Fruit fly (Drosophila melanogaster) Kc167 (cell line): ENCODE results near the gene CCT4.

Source experiments
- Myc ChIP-seq: fragments of >200 bp; optimal IDR thresholded peaks from 2 replicates; lab custom pipeline; 2017; ENCODE audit warnings: missing external identifiers
- Sin3A ChIP-seq: fragments of >200 bp; optimal IDR thresholded peaks from 2 replicates; lab custom pipeline; 2018; ENCODE audit warnings: missing external identifiers
- h ChIP-seq: fragments of >200 bp; optimal IDR thresholded peaks from 3 replicates; lab custom pipeline; 2018; ENCODE audit warnings: missing external identifiers
- insv ChIP-seq: fragments of >200 bp; optimal IDR thresholded peaks from 3 replicates; lab custom pipeline; 2018; ENCODE audit warnings: missing external identifiers
- psq ChIP-seq: fragments of >200 bp; optimal IDR thresholded peaks from 2 replicates; lab custom pipeline; 2017; ENCODE audit warnings: missing external identifiers
- ttk ChIP-seq: sonication (Bioruptor generic); optimal IDR thresholded peaks from 2 replicates; lab custom pipeline; 2017; ENCODE audit warnings: missing external identifiers

CCT4 gene

DNA sequence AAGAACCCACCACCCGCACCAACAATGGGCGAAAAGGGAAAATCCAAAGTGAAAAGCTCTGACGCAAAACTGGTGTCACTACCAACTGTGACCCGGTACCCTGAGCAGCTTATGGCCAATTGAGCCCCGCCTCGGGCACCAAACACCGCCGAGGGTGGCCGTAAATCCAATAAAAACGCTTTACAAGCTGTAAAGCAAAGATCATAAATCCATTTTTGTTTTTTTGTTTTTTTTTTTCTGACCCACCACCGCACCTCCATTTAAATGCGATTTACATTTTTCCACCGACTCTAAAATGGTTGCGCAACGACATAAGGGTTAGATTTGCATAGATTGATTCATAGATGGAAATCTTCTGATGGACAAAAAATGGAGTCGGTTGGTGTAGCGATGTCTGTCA is 18.4 kb downstream of the CCT4 start:
- TF ChIP-seq h (lab: Kevin White, UChicago) (no peak), insv (no peak), psq (no peak)

DNA sequence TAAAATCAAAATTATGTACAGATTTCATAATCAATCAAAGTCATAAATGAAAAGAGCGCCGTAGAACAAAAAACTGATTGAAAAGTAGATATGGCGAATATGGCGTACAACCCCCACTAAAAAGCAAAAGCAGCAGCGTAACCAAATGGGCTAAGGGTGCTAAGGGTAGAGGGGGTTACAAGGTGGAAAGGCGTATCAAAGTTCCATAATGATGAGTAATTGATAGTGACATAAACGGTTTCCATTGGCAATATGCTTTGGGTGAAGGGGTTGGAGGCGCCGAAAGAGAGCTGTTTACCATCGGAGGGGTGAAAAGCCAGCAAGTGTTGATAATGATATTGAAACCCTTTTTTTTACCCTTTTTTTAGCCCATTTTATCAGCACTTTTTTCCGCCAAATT is 20.4 kb downstream of the CCT4 start:
- no peak for TF ChIP-seq psq

DNA sequence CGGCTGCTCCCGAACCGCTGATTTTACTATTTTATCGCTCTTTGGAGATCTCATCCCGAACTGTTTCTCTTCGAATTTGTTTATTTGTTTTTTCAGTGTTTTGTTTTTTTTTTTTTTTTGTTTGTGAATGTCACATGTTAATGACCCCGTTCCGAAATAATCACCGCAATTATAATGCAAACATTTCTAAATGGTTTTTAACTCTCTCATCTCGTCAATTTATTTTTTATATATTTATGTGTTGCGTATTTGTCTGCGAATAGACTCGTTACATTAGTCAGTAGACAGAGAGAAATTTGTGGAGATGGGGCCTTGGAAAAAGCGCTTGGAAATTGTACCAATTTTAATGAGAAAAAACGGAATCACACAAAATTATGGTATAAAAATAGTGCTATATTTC is 23.1 kb downstream of the CCT4 start, which contains the start of gene Nepl7:
Nepl7 (minus strand) TSS at position 101 of the 400 bp plus-strand sequence.
- no peak for TF ChIP-seq h (lab: Kevin White, UChicago)
- no peak for TF ChIP-seq Sin3A
- no peak for TF ChIP-seq Myc (lab: Kevin White, UChicago)
- no peak for TF ChIP-seq psq
- no peak for TF ChIP-seq insv
- TF ChIP-seq ttk: no peak

DNA sequence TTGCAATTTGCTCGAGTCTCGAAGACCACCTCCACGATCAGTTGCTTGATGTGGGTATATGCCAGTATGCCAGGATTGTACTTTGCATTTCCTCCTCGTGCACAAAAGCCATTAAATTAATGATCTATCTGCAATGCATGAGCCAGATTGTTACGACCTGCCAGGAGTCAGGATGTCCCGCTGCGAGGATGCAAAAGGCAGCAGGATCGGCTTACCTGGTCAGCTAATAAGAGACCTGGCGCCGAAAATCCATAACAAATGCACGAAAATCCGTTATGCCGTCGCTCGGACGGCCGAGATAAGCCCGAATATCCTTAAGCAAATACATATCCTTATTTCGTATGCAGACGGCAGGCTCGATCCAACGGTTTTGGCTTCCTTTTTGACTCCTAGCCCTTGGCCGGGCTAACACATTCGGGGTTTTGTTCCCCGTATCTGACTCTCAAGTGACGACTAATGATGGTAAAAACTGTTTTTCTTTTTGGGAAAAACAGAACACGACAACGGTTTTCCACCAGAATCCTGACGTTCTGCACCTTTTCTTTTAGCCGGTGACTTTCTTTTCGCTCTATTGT is 26.6 kb downstream of the CCT4 start:
- TF ChIP-seq psq (no peak), ttk (no peak), h (lab: Kevin White, UChicago) (no peak), Sin3A (no peak), insv (no peak), Myc (lab: Kevin White, UChicago) (no peak)

DNA sequence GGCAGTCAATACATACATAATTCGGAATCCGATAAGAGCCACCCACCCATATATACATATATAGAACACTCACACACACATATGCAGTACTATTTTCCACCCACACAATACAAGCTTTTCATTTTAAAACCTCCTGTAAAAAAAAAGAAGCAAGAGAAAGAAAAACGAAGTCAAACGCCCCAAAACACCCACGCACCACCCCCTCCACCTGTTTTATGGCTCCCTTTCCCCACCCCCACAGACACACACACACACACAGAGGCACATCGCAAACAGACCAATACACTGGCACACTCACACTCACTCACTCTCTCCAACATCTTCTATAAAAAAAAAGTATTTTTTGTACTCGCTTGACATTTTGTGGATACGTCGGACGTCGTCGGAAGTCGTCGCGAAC is 35.4 kb downstream of the CCT4 start:
- TF ChIP-seq h (lab: Kevin White, UChicago): no peak
- TF ChIP-seq insv: no peak
- no peak for TF ChIP-seq ttk
- TF ChIP-seq Myc (lab: Kevin White, UChicago): no peak
- TF ChIP-seq psq: no peak

DNA sequence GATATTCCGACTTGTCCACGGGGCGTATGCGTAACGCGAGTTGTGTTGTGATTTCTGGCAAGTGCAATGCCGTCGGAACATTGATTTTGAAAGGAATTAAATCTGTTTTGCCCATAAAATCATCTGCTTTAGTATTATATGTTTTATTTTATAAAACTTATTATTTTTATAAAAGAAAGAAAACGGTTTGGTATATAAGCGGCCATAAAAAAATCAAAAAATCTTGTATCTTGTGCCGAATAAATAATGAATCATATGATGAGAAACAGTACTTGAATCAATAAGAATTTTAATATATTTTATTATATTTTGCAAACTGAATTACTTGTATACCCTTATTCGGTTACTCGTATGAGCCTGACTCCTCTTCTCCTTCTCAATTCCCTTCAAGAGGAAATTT is 35.9 kb downstream of the CCT4 start, which contains the start of gene pdm2:
pdm2 (plus strand) TSS at position 301 of the 400 bp plus-strand sequence.
- TF ChIP-seq h (lab: Kevin White, UChicago): no peak
- TF ChIP-seq insv: no peak
- no peak for TF ChIP-seq ttk
- no peak for TF ChIP-seq Myc (lab: Kevin White, UChicago)
- TF ChIP-seq psq: no peak
- TF ChIP-seq Sin3A: no peak

DNA sequence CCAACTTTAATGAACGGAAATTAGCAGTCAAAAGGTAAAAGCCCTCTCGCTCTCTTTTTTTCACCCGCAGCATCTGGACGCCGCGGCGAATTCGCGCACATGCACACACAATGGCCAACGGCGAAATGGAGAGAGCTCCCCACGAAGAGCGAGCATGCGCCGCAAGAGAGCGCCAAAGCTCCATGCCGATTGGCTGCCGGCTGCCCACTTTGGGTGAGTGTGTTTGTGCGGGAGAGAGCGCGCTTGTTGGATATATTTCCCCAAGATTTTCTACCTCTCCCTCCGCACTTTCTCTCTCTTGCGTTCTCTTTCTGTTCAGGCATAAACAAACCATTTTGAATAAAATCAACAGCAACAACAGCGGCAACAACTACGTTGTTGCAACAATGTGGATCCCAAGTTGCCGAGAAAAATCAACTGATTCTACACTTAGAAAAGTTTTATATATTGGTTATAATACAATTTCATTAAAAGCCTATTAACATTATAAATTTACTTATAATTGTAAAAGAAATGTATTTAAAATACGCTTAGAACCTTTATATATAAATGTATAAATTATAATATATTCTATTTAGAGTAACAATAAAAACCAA is 36.9 kb downstream of the CCT4 start:
- TF ChIP-seq Myc (lab: Kevin White, UChicago) (no peak), psq (no peak), Sin3A (no peak), insv (no peak), h (lab: Kevin White, UChicago) (no peak), ttk (no peak)

DNA sequence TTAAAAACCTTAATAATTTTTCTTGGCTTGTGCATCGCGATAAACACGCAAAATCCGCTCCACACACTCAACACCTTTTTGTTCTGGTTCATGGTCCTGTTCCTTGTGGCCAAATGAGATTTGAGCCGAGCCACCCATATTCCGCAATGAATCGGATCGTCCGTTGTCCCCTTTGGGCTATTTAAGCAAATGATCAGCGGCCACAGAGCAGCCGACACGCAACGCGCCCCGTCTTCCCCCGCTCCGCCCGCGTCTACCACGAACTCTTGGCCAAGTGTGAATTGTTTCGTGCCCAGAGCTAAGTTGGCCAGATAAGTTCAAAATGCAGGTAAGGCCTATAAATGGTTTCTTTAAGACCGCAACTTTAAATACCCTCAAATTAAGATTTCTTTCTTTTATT is 41.7 kb downstream of the CCT4 start:
- no peak for TF ChIP-seq psq

DNA sequence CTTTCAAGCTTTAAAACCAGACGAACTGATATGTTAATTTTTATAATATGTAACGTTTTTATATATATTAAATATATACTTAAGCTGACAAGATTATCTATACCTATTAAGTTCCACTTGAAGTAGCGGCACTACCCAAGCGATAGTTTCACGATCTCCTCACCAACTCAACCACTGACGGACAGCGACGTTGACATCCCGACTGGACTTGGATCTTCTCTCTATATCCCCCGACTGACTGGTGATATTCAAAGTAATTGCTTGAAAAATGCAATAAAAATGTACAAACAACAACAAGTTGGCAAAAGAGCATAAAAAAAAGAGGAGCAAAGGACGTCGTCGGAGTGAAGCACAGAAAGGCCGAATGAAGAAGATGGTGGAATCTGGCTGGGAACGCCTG is 46.5 kb downstream of the CCT4 start, which contains the start of gene Ref2:
Ref2 (minus strand) TSS at position 101 of the 400 bp plus-strand sequence.
- no peak for TF ChIP-seq h (lab: Kevin White, UChicago)
- TF ChIP-seq Sin3A: no peak
- no peak for TF ChIP-seq psq
- no peak for TF ChIP-seq Myc (lab: Kevin White, UChicago)
- TF ChIP-seq ttk: no peak
- no peak for TF ChIP-seq insv

DNA sequence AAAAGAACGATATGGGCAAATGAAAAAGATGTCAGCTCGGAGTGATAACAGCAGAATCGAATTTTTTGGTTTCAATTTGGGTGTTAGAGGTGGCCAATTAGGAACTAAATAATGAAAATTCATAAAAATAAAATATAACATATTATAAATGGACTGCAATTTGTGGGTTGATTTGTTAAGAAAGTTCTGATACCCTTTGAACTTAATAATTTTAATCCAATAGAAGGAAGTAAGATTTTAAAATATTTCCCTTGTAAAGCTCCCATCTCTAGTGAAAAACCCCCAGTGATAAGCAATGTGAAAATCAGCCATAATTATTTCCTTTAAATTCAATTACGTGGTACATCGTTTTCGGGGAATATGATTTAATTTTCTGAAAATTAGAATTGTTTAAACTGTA is 48.4 kb downstream of the CCT4 start:
- no peak for TF ChIP-seq Myc (lab: Kevin White, UChicago)
- TF ChIP-seq ttk: no peak
- TF ChIP-seq insv: no peak
- TF ChIP-seq h (lab: Kevin White, UChicago): no peak
- TF ChIP-seq Sin3A: no peak
- TF ChIP-seq psq: no peak

DNA sequence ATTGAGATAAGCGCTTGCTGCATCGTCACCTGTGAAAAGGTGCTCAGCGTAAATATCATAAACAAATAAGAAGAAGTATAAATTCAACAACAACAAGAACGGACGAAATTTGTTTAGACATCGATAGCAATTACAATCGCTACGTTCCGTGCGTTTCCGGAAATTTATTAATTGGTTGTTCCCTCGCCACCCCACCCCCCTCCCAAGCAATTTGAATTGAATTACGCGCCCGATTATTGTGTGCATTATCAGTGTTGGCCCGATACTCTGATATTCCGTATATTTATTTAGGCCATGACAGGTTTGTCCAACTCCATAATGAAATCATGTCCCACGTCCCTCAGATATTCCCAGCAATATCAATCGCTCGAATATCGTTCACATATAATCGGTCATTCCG is 51.2 kb downstream of the CCT4 start:
- TF ChIP-seq psq (no peak), Sin3A (no peak), ttk (no peak), h (lab: Kevin White, UChicago) (no peak)
